Fruit fly (Drosophila melanogaster) whole organism, pupa: ENCODE data around the gene Ir75c.

Source experiments
- CG10348 ChIP-seq: fragments of 200-800 bp; sonication (Bioruptor generic); IDR thresholded peaks from 2 replicates; pipeline ENCODE4 v1.3.6; 2022; ENCODE audit warnings: missing biosample characterization, missing genetic modification characterization
- CG15710 ChIP-seq: fragments of 200-800 bp; sonication (Bioruptor generic); optimal IDR thresholded peaks from 2 replicates; lab custom pipeline; 2018; ENCODE audit warnings: missing biosample characterization, mild to moderate bottlenecking, missing genetic modification characterization, moderate library complexity
- CG32121 ChIP-seq: fragments of 200-800 bp; sonication (Bioruptor generic); IDR thresholded peaks from 2 replicates; pipeline ENCODE4 v1.3.6; 2022; ENCODE audit warnings: missing biosample characterization, missing genetic modification characterization
- Pif1B ChIP-seq: fragments of 200-800 bp; sonication (Bioruptor generic); optimal IDR thresholded peaks from 3 replicates; lab custom pipeline; 2016; ENCODE audit warnings: missing biosample characterization, missing genetic modification characterization
- Snoo ChIP-seq: fragments of 200-800 bp; sonication (Bioruptor generic); optimal IDR thresholded peaks from 3 replicates; lab custom pipeline; 2017; ENCODE audit warnings: missing biosample characterization, mild to moderate bottlenecking, missing genetic modification characterization, inconsistent platforms
- fd96Ca ChIP-seq: fragments of 200-800 bp; sonication (Bioruptor generic); IDR thresholded peaks from 3 replicates; pipeline ENCODE4 v1.3.6; 2022; ENCODE audit warnings: missing biosample characterization, missing genetic modification characterization
- gl ChIP-seq: fragments of 200-800 bp; sonication (Bioruptor generic); optimal IDR thresholded peaks from 2 replicates; lab custom pipeline; 2018; ENCODE audit warnings: missing biosample characterization, mild to moderate bottlenecking, missing genetic modification characterization

- TF ChIP-seq Snoo (tag; lab: Kevin White, UChicago): no peak
- no peak for TF ChIP-seq CG15710
- TF ChIP-seq gl (tag; lab: Kevin White, UChicago): no peak
- no peak for TF ChIP-seq Pif1B (GFP tag; lab: Kevin White, UChicago)
- TF ChIP-seq CG32121 (GFP tag; lab: Robert Waterston, UW): no peak
- TF ChIP-seq CG10348: no peak
- TF ChIP-seq fd96Ca (GFP tag; lab: Robert Waterston, UW): no peak
These were observed 13.9 kb downstream of the Ir75c start, which contains the start of gene CG32191 for dm6 chr3L:17808597-17809213.
